Fruit fly (Drosophila melanogaster): Measurements from ENCODE around the gene Kots.

Gene Kots

dm6 chr3R:13915646-13916045, 48.3 kb downstream of the Kots start (continued):
- TF ChIP-seq CG9727 (GFP tag; optimal IDR thresholded peaks at IDR 0.05) (peak; percentile 74), ara (GFP tag; IDR thresholded peaks at IDR 0.05) (peak; percentile 89), klu (GFP tag; IDR thresholded peaks at IDR 0.05) (peak; percentile 63), Vsx1 (GFP tag; optimal IDR thresholded peaks at IDR 0.05) (no peak), CG12942 (GFP tag; optimal IDR thresholded peaks at IDR 0.05) (peak; percentile 33), CG11696 (GFP tag; IDR thresholded peaks at IDR 0.05) (peak; percentile 58), bsh (GFP tag; optimal IDR thresholded peaks at IDR 0.05) (peak; percentile 23 to 85), Scr (GFP tag; IDR thresholded peaks at IDR 0.05; ENCODE audit: partially characterized antibody) (no peak), Sox100B (GFP tag; optimal IDR thresholded peaks at IDR 0.05) (peak; percentile 56), CG33213 (GFP tag; optimal IDR thresholded peaks at IDR 0.05) (peak; percentile 26), chm (GFP tag; IDR thresholded peaks at IDR 0.05) (peak; percentile 85), Tbp (GFP tag; optimal IDR thresholded peaks at IDR 0.05) (no peak), CG2202 (tag; optimal IDR thresholded peaks at IDR 0.05) (peak; percentile 72), CG11695 (GFP tag; IDR thresholded peaks at IDR 0.05) (peak; percentile 75), Abd-B (GFP tag; optimal IDR thresholded peaks at IDR 0.05) (peak; percentile 72), CG4328 (GFP tag; optimal IDR thresholded peaks at IDR 0.05) (no peak), CG1233 (GFP tag; optimal IDR thresholded peaks at IDR 0.05) (peak; percentile 75), Hsf (GFP tag; optimal IDR thresholded peaks at IDR 0.05) (peak; percentile 73), chif (GFP tag; optimal IDR thresholded peaks at IDR 0.05) (peak; percentile 48 to 82), CG18011 (GFP tag; optimal IDR thresholded peaks at IDR 0.05) (no peak), gce (GFP tag; IDR thresholded peaks at IDR 0.05) (no peak), usp (GFP tag; optimal IDR thresholded peaks at IDR 0.05) (no peak), CG11456 (GFP tag; IDR thresholded peaks at IDR 0.05) (peak; percentile 84), CG12769 (tag; optimal IDR thresholded peaks at IDR 0.05) (peak; percentile 20), eve (GFP tag; optimal IDR thresholded peaks at IDR 0.05) (peak in 1 of 2 experiments; percentile 65), Elba2 (GFP tag; optimal IDR thresholded peaks at IDR 0.05) (peak; percentile 56), CG6254 (GFP tag; optimal IDR thresholded peaks at IDR 0.05) (peak; percentile 71), hb (GFP tag; IDR thresholded peaks at IDR 0.05; ENCODE audit: partially characterized antibody) (no peak), gfzf (GFP tag; optimal IDR thresholded peaks at IDR 0.05) (no peak), HLH54F (GFP tag; optimal IDR thresholded peaks at IDR 0.05) (peak; percentile 43), abd-A (tag; optimal IDR thresholded peaks at IDR 0.05) (no peak), unpg (GFP tag; optimal IDR thresholded peaks at IDR 0.05) (peak; percentile 82), Ets97D (GFP tag; optimal IDR thresholded peaks at IDR 0.05) (peak; percentile 4), Spps (tag; optimal IDR thresholded peaks at IDR 0.05) (peak; percentile 53), CG12299 (tag; optimal IDR thresholded peaks at IDR 0.05) (no peak), Bdp1 (GFP tag; optimal IDR thresholded peaks at IDR 0.05) (no peak), aop (GFP tag; IDR thresholded peaks at IDR 0.05) (no peak), ATbp (GFP tag; optimal IDR thresholded peaks at IDR 0.05) (peak; percentile 53), lov (optimal IDR thresholded peaks at IDR 0.05) (no peak), lov (GFP tag; IDR thresholded peaks at IDR 0.05) (peak; percentile 83; the same call in 2 of the 3 replicates), pzg (GFP tag; optimal IDR thresholded peaks at IDR 0.05) (no peak), CG2120 (GFP tag; optimal IDR thresholded peaks at IDR 0.05) (peak; percentile 57), so (GFP tag; IDR thresholded peaks at IDR 0.05) (peak; percentile 64; the same call in 1 of the 3 replicates), D19B (GFP tag; optimal IDR thresholded peaks at IDR 0.05) (no peak), CG32772 (GFP tag; IDR thresholded peaks at IDR 0.05) (peak; percentile 68), CG10462 (GFP tag; optimal IDR thresholded peaks at IDR 0.05) (peak; percentile 54), CG7987 (GFP tag; optimal IDR thresholded peaks at IDR 0.05) (peak; percentile 0), zfh2 (GFP tag; optimal IDR thresholded peaks at IDR 0.05) (no peak), pita (GFP tag; optimal IDR thresholded peaks at IDR 0.05) (no peak), bab2 (GFP tag; optimal IDR thresholded peaks at IDR 0.05) (peak; percentile 20), CG10979 (tag; optimal IDR thresholded peaks at IDR 0.05) (peak; percentile 82)
